Fruit fly (Drosophila melanogaster) whole organism, embryonic: ENCODE results near the gene Pa1.

ENCODE experiments used
- ATbp ChIP-seq: fragments of 200-800 bp; sonication (Bioruptor generic); optimal IDR thresholded peaks from 2 replicates; lab custom pipeline; 2017; ENCODE audit warnings: missing biosample characterization, mild to moderate bottlenecking, missing genetic modification characterization, missing genetic modification reagents
- Atf-2 ChIP-seq: fragments of 200-800 bp; sonication (Bioruptor generic); optimal IDR thresholded peaks from 2 replicates; lab custom pipeline; 2016; ENCODE audit warnings: missing biosample characterization, missing genetic modification characterization
- CG10147 ChIP-seq: fragments of 200-800 bp; sonication (Bioruptor generic); optimal IDR thresholded peaks from 2 replicates; lab custom pipeline; 2019; ENCODE audit warnings: missing biosample characterization, mild to moderate bottlenecking, missing genetic modification characterization, moderate library complexity
- CG13296 ChIP-seq: fragments of 200-800 bp; sonication (Bioruptor generic); optimal IDR thresholded peaks from 3 replicates; lab custom pipeline; 2018; ENCODE audit warnings: missing biosample characterization, mild to moderate bottlenecking, missing genetic modification characterization
- CG13424 ChIP-seq: fragments of 200-800 bp; sonication (Bioruptor generic); optimal IDR thresholded peaks from 2 replicates; lab custom pipeline; 2019; ENCODE audit warnings: missing biosample characterization, mild to moderate bottlenecking, missing genetic modification characterization, moderate library complexity
- CG13624 ChIP-seq: fragments of 200-800 bp; sonication (Bioruptor generic); optimal IDR thresholded peaks from 2 replicates; lab custom pipeline; 2016; ENCODE audit warnings: missing biosample characterization, missing genetic modification characterization
- CG15269 ChIP-seq: fragments of 200-800 bp; sonication (Bioruptor generic); optimal IDR thresholded peaks from 2 replicates; lab custom pipeline; 2018; ENCODE audit warnings: missing biosample characterization, mild to moderate bottlenecking, missing genetic modification characterization, moderate library complexity
- CG17361 ChIP-seq: fragments of 200-800 bp; sonication (Bioruptor generic); IDR thresholded peaks from 3 replicates; pipeline ENCODE4 v1.3.6; 2022; ENCODE audit warnings: missing biosample characterization, missing genetic modification characterization
- CG2889 ChIP-seq: fragments of 200-800 bp; sonication (Bioruptor generic); IDR thresholded peaks from 3 replicates; pipeline ENCODE4 v1.3.6; 2022; ENCODE audit warnings: missing biosample characterization, missing genetic modification characterization
- CG30431 ChIP-seq: fragments of 200-800 bp; sonication (Bioruptor generic); optimal IDR thresholded peaks from 2 replicates; lab custom pipeline; 2017; ENCODE audit warnings: missing biosample characterization, missing genetic modification characterization
- CG31365 ChIP-seq: fragments of 200-800 bp; sonication (Bioruptor generic); optimal IDR thresholded peaks from 2 replicates; lab custom pipeline; 2018; ENCODE audit warnings: missing biosample characterization, mild to moderate bottlenecking, missing genetic modification characterization
- CG34422 ChIP-seq: fragments of 200-800 bp; sonication (Bioruptor generic); IDR thresholded peaks from 3 replicates; pipeline ENCODE4 v1.3.6; 2022; ENCODE audit warnings: missing biosample characterization, missing genetic modification characterization
- CG43689 ChIP-seq: fragments of 200-800 bp; sonication (Bioruptor generic); IDR thresholded peaks from 2 replicates; pipeline ENCODE4 v1.3.6; 2022; ENCODE audit warnings: missing biosample characterization, missing genetic modification characterization
- CG6813 ChIP-seq: fragments of 200-800 bp; sonication (Bioruptor generic); optimal IDR thresholded peaks from 2 replicates; lab custom pipeline; 2017; ENCODE audit warnings: missing biosample characterization, missing genetic modification characterization, mild to moderate bottlenecking, moderate library complexity, missing genetic modification reagents
- CG7556 ChIP-seq: fragments of 200-800 bp; sonication (Bioruptor generic); optimal IDR thresholded peaks from 2 replicates; lab custom pipeline; 2017; ENCODE audit warnings: missing biosample characterization, mild to moderate bottlenecking, missing genetic modification characterization
- CG7987 ChIP-seq: fragments of 200-800 bp; sonication (Bioruptor generic); optimal IDR thresholded peaks from 2 replicates; lab custom pipeline; 2018; ENCODE audit warnings: missing biosample characterization, mild to moderate bottlenecking, missing genetic modification characterization, moderate library complexity
- CG8281 ChIP-seq: fragments of 200-800 bp; sonication (Bioruptor generic); optimal IDR thresholded peaks from 2 replicates; lab custom pipeline; 2018; ENCODE audit warnings: missing biosample characterization, mild to moderate bottlenecking, missing genetic modification characterization, moderate library complexity
- CG8388 ChIP-seq: fragments of 200-800 bp; sonication (Bioruptor generic); optimal IDR thresholded peaks from 2 replicates; lab custom pipeline; 2019; ENCODE audit warnings: missing biosample characterization, mild to moderate bottlenecking, missing genetic modification characterization, moderate library complexity
- CG9437 ChIP-seq: fragments of 200-800 bp; sonication (Bioruptor generic); optimal IDR thresholded peaks from 2 replicates; lab custom pipeline; 2018; ENCODE audit warnings: missing biosample characterization, mild to moderate bottlenecking, missing genetic modification characterization
- CG9609 ChIP-seq: fragments of 200-800 bp; sonication (Bioruptor generic); optimal IDR thresholded peaks from 3 replicates; lab custom pipeline; 2016; ENCODE audit warnings: missing biosample characterization, missing genetic modification characterization
- Deaf1 ChIP-seq: fragments of 200-800 bp; optimal IDR thresholded peaks from 3 replicates; lab custom pipeline; 2019; ENCODE audit warnings: missing biosample characterization, mild to moderate bottlenecking, missing genetic modification characterization, moderate library complexity
- Dip3 ChIP-seq: fragments of 200-800 bp; sonication (Bioruptor generic); optimal IDR thresholded peaks from 3 replicates; lab custom pipeline; 2016; ENCODE audit warnings: missing biosample characterization, missing genetic modification characterization
- Drgx ChIP-seq: fragments of 200-800 bp; sonication (Bioruptor generic); IDR thresholded peaks from 2 replicates; pipeline ENCODE4 v1.3.6; 2022; ENCODE audit warnings: missing biosample characterization, missing genetic modification characterization
- Ets65A ChIP-seq: fragments of 200-800 bp; sonication (Bioruptor generic); peaks from one replicate; lab custom pipeline; 2016; ENCODE audit warnings: missing biosample characterization, missing genetic modification characterization
- H2.0 ChIP-seq: fragments of 200-800 bp; sonication (Bioruptor generic); IDR thresholded peaks from 2 replicates; pipeline ENCODE4 v1.3.6; 2022; ENCODE audit warnings: missing biosample characterization, missing genetic modification characterization
- HmgD ChIP-seq: fragments of 200-800 bp; sonication (Bioruptor generic); optimal IDR thresholded peaks from 3 replicates; lab custom pipeline; 2016; ENCODE audit warnings: missing biosample characterization, missing genetic modification characterization
- Hmx ChIP-seq: fragments of 200-800 bp; sonication (Bioruptor generic); optimal IDR thresholded peaks from 2 replicates; lab custom pipeline; 2016; ENCODE audit warnings: missing biosample characterization, missing genetic modification characterization
- Hr78 ChIP-seq, 2 experiments: fragments of 200-800 bp in 1 of 2; fragments of >200 bp in 1 of 2; sonication (Bioruptor generic) in 1 of 2; optimal IDR thresholded peaks; 2 replicates each; lab custom pipeline; 2017 to 2019; ENCODE audit warnings: missing biosample characterization in 2 of 2, missing genetic modification characterization in 2 of 2, mild to moderate bottlenecking in 1 of 2, moderate library complexity in 1 of 2
- MTF-1 ChIP-seq: fragments of 200-800 bp; sonication (Bioruptor generic); optimal IDR thresholded peaks from 2 replicates; lab custom pipeline; 2018; ENCODE audit warnings: missing biosample characterization, mild to moderate bottlenecking, missing genetic modification characterization, borderline replicate concordance
- Med ChIP-seq: fragments of 200-800 bp; sonication (Bioruptor generic); peaks from one replicate; lab custom pipeline; 2016; ENCODE audit warnings: missing biosample characterization, missing genetic modification characterization, mild to moderate bottlenecking, inconsistent platforms, moderate library complexity
- NFAT ChIP-seq: fragments of 200-800 bp; sonication (Bioruptor generic); IDR thresholded peaks from 2 replicates; pipeline ENCODE4 v1.3.6; 2022; ENCODE audit warnings: missing biosample characterization, missing genetic modification characterization
- Six4 ChIP-seq: fragments of 200-800 bp; sonication (Bioruptor generic); optimal IDR thresholded peaks from 2 replicates; lab custom pipeline; 2016; ENCODE audit warnings: missing biosample characterization, missing genetic modification characterization
- Tbp ChIP-seq: fragments of >200 bp; optimal IDR thresholded peaks from 2 replicates; lab custom pipeline; 2018; ENCODE audit warnings: missing biosample characterization, missing genetic modification characterization
- ab ChIP-seq: fragments of 200-800 bp; sonication (Bioruptor generic); optimal IDR thresholded peaks from 2 replicates; lab custom pipeline; 2016; ENCODE audit warnings: missing biosample characterization, missing genetic modification characterization
- chinmo ChIP-seq: fragments of 200-800 bp; sonication (Bioruptor generic); IDR thresholded peaks from 4 replicates; pipeline ENCODE4 v1.3.6; 2022; ENCODE audit warnings: missing biosample characterization, missing genetic modification characterization; ENCODE audit not compliant: partially characterized antibody
- dati ChIP-seq: fragments of 200-800 bp; sonication (Bioruptor generic); IDR thresholded peaks from 2 replicates; pipeline ENCODE4 v1.3.6; 2022; ENCODE audit warnings: missing biosample characterization, missing genetic modification characterization
- eve ChIP-seq, 2 experiments: fragments of >200 bp; optimal IDR thresholded peaks; 2 replicates each; lab custom pipeline; 2017; ENCODE audit warnings: missing biosample characterization in 2 of 2, missing genetic modification characterization in 2 of 2
- grau ChIP-seq: fragments of 200-800 bp; optimal IDR thresholded peaks from 3 replicates; lab custom pipeline; 2019; ENCODE audit warnings: missing biosample characterization, mild to moderate bottlenecking, missing genetic modification characterization, moderate library complexity
- her ChIP-seq: fragments of 200-800 bp; sonication (Bioruptor generic); optimal IDR thresholded peaks from 2 replicates; lab custom pipeline; 2016; ENCODE audit warnings: missing biosample characterization, missing genetic modification characterization
- insv ChIP-seq, 2 experiments: fragments of 200-800 bp; sonication (Bioruptor generic); optimal IDR thresholded peaks; 3 replicates each; lab custom pipeline; 2016 to 2018; ENCODE audit warnings: missing biosample characterization in 2 of 2, missing genetic modification characterization in 2 of 2
- inv ChIP-seq: fragments of 200-800 bp; sonication (Bioruptor generic); IDR thresholded peaks from 2 replicates; pipeline ENCODE4 v1.3.6; 2022; ENCODE audit warnings: missing biosample characterization, missing genetic modification characterization; ENCODE audit not compliant: partially characterized antibody
- klu ChIP-seq: fragments of 200-800 bp; sonication (Bioruptor generic); IDR thresholded peaks from 2 replicates; pipeline ENCODE4 v1.3.6; 2022; ENCODE audit warnings: missing biosample characterization, missing genetic modification characterization
- lab ChIP-seq: fragments of 200-800 bp; sonication (Bioruptor generic); optimal IDR thresholded peaks from 3 replicates; lab custom pipeline; 2017; ENCODE audit warnings: missing biosample characterization, missing genetic modification characterization, mild to moderate bottlenecking, moderate library complexity, missing genetic modification reagents
- lmd ChIP-seq: fragments of 200-800 bp; sonication (Bioruptor generic); IDR thresholded peaks from 2 replicates; pipeline ENCODE4 v1.3.6; 2022; ENCODE audit warnings: missing biosample characterization, missing genetic modification characterization
- onecut ChIP-seq: fragments of 200-800 bp; sonication (Bioruptor generic); IDR thresholded peaks from 2 replicates; pipeline ENCODE4 v1.3.6; 2022; ENCODE audit warnings: missing biosample characterization, missing genetic modification characterization
- pb ChIP-seq: fragments of 200-800 bp; sonication (Bioruptor generic); optimal IDR thresholded peaks from 3 replicates; lab custom pipeline; 2016; ENCODE audit warnings: missing biosample characterization, missing genetic modification characterization
- pum ChIP-seq: fragments of 200-800 bp; sonication (Bioruptor generic); optimal IDR thresholded peaks from 2 replicates; lab custom pipeline; 2016; ENCODE audit warnings: missing biosample characterization, missing genetic modification characterization
- seq ChIP-seq: fragments of 200-800 bp; sonication (Bioruptor generic); IDR thresholded peaks from 2 replicates; pipeline ENCODE4 v1.3.6; 2022; ENCODE audit warnings: missing biosample characterization, missing genetic modification characterization
- sisA ChIP-seq: fragments of 200-800 bp; sonication (Bioruptor generic); IDR thresholded peaks from 2 replicates; pipeline ENCODE4 v1.3.6; 2022; ENCODE audit warnings: missing biosample characterization, missing genetic modification characterization
- so ChIP-seq: fragments of 200-800 bp; sonication (Bioruptor generic); IDR thresholded peaks from 3 replicates; pipeline ENCODE4 v1.3.6; 2022; ENCODE audit warnings: missing biosample characterization, missing genetic modification characterization
- sug ChIP-seq: fragments of 200-800 bp; optimal IDR thresholded peaks from 2 replicates; lab custom pipeline; 2019; ENCODE audit warnings: missing biosample characterization, mild to moderate bottlenecking, missing genetic modification characterization, moderate library complexity
- zfh1 ChIP-seq: fragments of 200-800 bp; sonication (Bioruptor generic); IDR thresholded peaks from 3 replicates; pipeline ENCODE4 v1.3.6; 2022; ENCODE audit warnings: missing biosample characterization, missing genetic modification characterization

The Pa1 gene

dm6 chrX:11370792-11371191 is 11.8 kb downstream of the Pa1 start (continued):
- TF ChIP-seq Six4 (GFP tag; lab: Kevin White, UChicago) (no peak), CG17361 (GFP tag; lab: Robert Waterston, UW) (peak; percentile 39; the same call in 1 of the 3 replicates), CG6813 (GFP tag; lab: Kevin White, UChicago) (no peak), Tbp (GFP tag; lab: Kevin White, UChicago) (no peak), ab (GFP tag; lab: Kevin White, UChicago) (no peak), CG13424 (tag; lab: Kevin White, UChicago) (no peak), CG9437 (GFP tag; lab: Kevin White, UChicago) (no peak), Ets65A (GFP tag; lab: Kevin White, UChicago) (no peak), CG13296 (GFP tag; lab: Kevin White, UChicago) (no peak), Hmx (GFP tag; lab: Kevin White, UChicago) (no peak), lab (peak; percentile 16), CG2889 (GFP tag; lab: Robert Waterston, UW) (no peak), dati (no peak), CG10147 (no peak), seq (GFP tag; lab: Robert Waterston, UW) (peak; percentile 28; the same call in 1 of the 2 replicates), Deaf1 (tag; lab: Kevin White, UChicago) (no peak), Atf-2 (no peak), Drgx (GFP tag; lab: Robert Waterston, UW) (peak; percentile 70), inv (GFP tag; lab: Robert Waterston, UW) (no peak), so (GFP tag; lab: Robert Waterston, UW) (no peak), onecut (no peak), HmgD (GFP tag; lab: Kevin White, UChicago) (no peak), CG7987 (GFP tag; lab: Kevin White, UChicago) (no peak), zfh1 (GFP tag; lab: Robert Waterston, UW) (0 out of 3 replicates have a peak, but pooled peaks have one; percentile 48), CG34422 (GFP tag; lab: Robert Waterston, UW) (peak; percentile 40; the same call in 1 of the 3 replicates), CG13624 (no peak), NFAT (GFP tag; lab: Robert Waterston, UW) (0 out of 2 replicates have a peak, but pooled peaks have one; percentile 30), insv (GFP tag; optimal IDR thresholded peaks at IDR 0.05; lab: Kevin White, UChicago) (no peak), CG7556 (GFP tag; lab: Kevin White, UChicago) (no peak), ATbp (no peak), CG9609 (no peak), CG30431 (GFP tag; lab: Kevin White, UChicago) (no peak), Dip3 (GFP tag; lab: Kevin White, UChicago) (no peak), sisA (GFP tag; lab: Robert Waterston, UW) (peak; percentile 49), Hr78 (GFP tag; optimal IDR thresholded peaks at IDR 0.05; lab: Kevin White, UChicago) (no peak), MTF-1 (GFP tag; lab: Kevin White, UChicago) (no peak), eve (GFP tag; optimal IDR thresholded peaks at IDR 0.05; lab: Kevin White, UChicago) (no peak), pum (GFP tag; lab: Kevin White, UChicago) (no peak), CG43689 (GFP tag; lab: Robert Waterston, UW) (no peak), Med (peak; percentile 74), CG8388 (no peak), chinmo (no peak), grau (peak; percentile 74), sug (tag; lab: Kevin White, UChicago) (no peak), her (GFP tag; lab: Kevin White, UChicago) (no peak), CG31365 (tag; lab: Kevin White, UChicago) (no peak), klu (GFP tag; lab: Robert Waterston, UW) (no peak), lmd (peak; percentile 64), CG8281 (no peak), pb (GFP tag; lab: Kevin White, UChicago) (no peak), CG15269 (tag; lab: Kevin White, UChicago) (no peak), H2.0 (GFP tag; lab: Robert Waterston, UW) (no peak)
